Fruit fly (Drosophila melanogaster): ENCODE measurements around the gene mthl2.

mthl2 gene

dm6 chr3L:5604490-5604889 is at the start of gene mthl2:
Gene mthl2, plus strand, starts transcription at chr3L:5604790.
- TF ChIP-seq rgr (GFP tag; optimal IDR thresholded peaks at IDR 0.05) (no peak), usp (GFP tag; optimal IDR thresholded peaks at IDR 0.05) (no peak), Rel (GFP tag; optimal IDR thresholded peaks at IDR 0.05) (no peak), Rel (tag; optimal IDR thresholded peaks at IDR 0.05) (no peak), lola (GFP tag; optimal IDR thresholded peaks at IDR 0.05) (no peak), HLH106 (tag; optimal IDR thresholded peaks at IDR 0.05) (no peak), OdsH (GFP tag; optimal IDR thresholded peaks at IDR 0.05) (no peak), h (GFP tag; optimal IDR thresholded peaks at IDR 0.05) (no peak)

DNA sequence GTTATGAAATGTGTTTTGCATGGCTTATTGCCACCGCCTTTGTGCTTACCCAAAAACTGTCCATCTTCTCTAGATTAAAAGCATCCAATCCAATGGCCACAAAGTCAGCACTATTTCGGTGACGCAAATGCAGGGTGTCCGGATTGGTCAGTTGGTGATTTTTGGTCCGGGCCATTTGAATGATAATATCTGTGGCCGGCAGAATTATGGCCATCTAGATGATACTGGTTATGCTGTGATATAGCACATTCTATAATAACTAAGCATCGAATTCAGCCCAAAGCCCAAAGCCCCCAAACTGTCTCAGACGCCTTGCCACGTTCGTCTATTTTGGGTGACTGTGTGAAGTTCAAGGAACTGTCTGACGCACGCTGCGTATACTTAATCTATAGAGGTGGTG is 48.4 kb upstream of the mthl2 start:
- TF ChIP-seq dmrt93B (GFP tag; optimal IDR thresholded peaks at IDR 0.05) (no peak), dsf (GFP tag; optimal IDR thresholded peaks at IDR 0.05; ENCODE audit: borderline replicate concordance) (no peak)

- TF ChIP-seq Vsx2 (GFP tag; optimal IDR thresholded peaks at IDR 0.05; ENCODE audit: partially characterized antibody) (peak; percentile 53), lola (GFP tag; optimal IDR thresholded peaks at IDR 0.05) (no peak)
Observed at dm6 chr3L:5561341-5561740, 43.2 kb upstream of the mthl2 start, which contains the start of gene sinu. Gene sinu, minus strand, starts transcription at chr3L:5561598.

- no peak for TF ChIP-seq fru (GFP tag; optimal IDR thresholded peaks at IDR 0.05)
- TF ChIP-seq dsf (GFP tag; optimal IDR thresholded peaks at IDR 0.05; ENCODE audit: borderline replicate concordance), result no peak
- TF ChIP-seq tai (GFP tag; optimal IDR thresholded peaks at IDR 0.05), result no peak
- no peak for TF ChIP-seq jim (GFP tag; optimal IDR thresholded peaks at IDR 0.05)
- no peak for TF ChIP-seq sage (GFP tag; optimal IDR thresholded peaks at IDR 0.05)
- TF ChIP-seq Rel (GFP tag; optimal IDR thresholded peaks at IDR 0.05), result no peak
- TF ChIP-seq Rel (tag; optimal IDR thresholded peaks at IDR 0.05), result peak; percentile 42
- TF ChIP-seq Hr83 (GFP tag; optimal IDR thresholded peaks at IDR 0.05; ENCODE audit: poor library complexity, severe bottlenecking), result no peak
Observed at dm6 chr3L:5562584-5562983, 42.0 kb upstream of the mthl2 start.

DNA sequence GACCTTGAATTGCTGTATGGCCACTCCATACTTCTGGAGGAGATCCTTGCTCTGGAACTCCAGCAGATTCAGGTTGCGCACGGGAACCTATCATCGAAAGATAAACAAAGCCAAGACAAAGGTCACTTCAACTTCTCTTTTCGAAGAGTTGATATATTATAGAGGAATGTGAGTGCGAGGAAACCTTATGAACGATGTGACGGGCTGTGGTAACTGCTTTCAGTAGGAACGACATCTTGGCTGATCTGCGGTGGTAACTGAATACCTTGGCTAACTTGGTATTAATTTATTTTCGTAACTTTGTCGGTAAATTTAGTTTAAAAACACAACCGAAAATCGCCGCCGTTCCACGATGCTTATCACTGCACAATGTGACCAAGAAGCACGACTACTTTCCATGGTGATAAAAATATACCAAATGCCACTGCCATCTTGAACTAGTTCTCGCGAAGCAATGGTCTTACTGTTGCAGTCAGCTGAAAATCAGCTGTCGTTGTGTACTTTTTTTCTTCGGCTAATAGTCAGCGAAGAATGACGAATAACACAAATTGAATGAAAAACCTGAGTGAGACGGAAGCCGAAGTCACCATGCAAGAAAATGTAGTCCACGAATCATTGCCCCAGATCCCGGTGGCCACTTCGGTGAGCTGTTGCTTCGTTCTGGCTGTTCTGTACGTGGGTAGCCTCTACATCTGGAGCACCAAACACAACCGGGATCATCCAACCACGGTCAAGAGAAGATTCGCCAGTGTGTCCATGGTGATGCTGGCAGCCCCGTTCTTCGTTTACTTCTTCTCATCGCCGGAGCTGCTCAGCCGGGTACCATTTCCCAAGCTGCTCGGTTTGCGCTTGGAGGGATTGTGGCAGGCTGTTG is 41.0 kb upstream of the mthl2 start, which contains the start of the genes ScsbetaG and Sras:
TSS of gene ScsbetaG (minus strand) at position 383 of the 874 bp plus-strand sequence.
TSS of gene Sras (plus strand) at position 466 of the 874 bp plus-strand sequence.
- TF ChIP-seq tai (GFP tag; optimal IDR thresholded peaks at IDR 0.05) (no peak), Vsx2 (GFP tag; optimal IDR thresholded peaks at IDR 0.05; ENCODE audit: partially characterized antibody) (peak; percentile 5), Jra (GFP tag; optimal IDR thresholded peaks at IDR 0.05) (no peak), CG9705 (GFP tag; optimal IDR thresholded peaks at IDR 0.05) (no peak), CrebA (GFP tag; optimal IDR thresholded peaks at IDR 0.05; ENCODE audit: borderline replicate concordance) (no peak), jim (GFP tag; optimal IDR thresholded peaks at IDR 0.05) (no peak), sage (GFP tag; optimal IDR thresholded peaks at IDR 0.05) (no peak), Rel (GFP tag; optimal IDR thresholded peaks at IDR 0.05) (no peak), Rel (tag; optimal IDR thresholded peaks at IDR 0.05) (peak; percentile 96)

DNA sequence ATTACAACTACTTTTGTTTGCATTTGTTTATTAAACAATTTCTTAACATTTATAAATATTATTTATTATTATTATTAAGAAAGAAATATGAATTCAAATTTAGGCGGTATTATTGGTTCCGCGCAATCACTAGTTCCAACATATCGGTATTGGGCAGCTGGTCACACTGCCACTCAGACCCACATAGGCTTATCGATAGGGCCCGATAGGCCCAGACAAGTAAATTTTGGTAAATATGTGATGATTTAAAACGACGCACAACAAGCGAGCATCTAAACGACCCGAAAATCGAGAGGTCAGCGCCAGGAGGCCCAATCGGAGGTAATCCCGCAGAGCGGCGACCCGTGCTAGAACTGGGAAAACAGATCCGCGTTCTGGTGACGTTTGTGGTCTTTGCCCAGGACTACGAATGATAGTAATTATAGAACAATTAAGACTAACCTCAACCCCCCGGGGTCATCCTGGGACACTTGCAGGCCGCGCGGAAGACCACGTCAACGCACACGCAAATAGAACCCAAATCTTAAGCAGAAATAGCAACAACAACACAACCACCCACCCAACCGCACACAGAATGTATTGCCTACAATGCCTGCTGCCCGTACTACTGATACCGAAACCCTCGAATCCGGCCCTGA is 39.4 kb upstream of the mthl2 start, which contains the start of gene bc10:
TSS of gene bc10 (plus strand) at position 181 of the 638 bp plus-strand sequence.
- TF ChIP-seq jim (GFP tag; optimal IDR thresholded peaks at IDR 0.05) (no peak), Hnf4 (GFP tag; optimal IDR thresholded peaks at IDR 0.05) (no peak), Rel (GFP tag; optimal IDR thresholded peaks at IDR 0.05) (no peak), Rel (tag; optimal IDR thresholded peaks at IDR 0.05) (peak; percentile 10), rgr (GFP tag; optimal IDR thresholded peaks at IDR 0.05) (peak; percentile 98), CrebA (GFP tag; optimal IDR thresholded peaks at IDR 0.05; ENCODE audit: borderline replicate concordance) (no peak), dsf (GFP tag; optimal IDR thresholded peaks at IDR 0.05; ENCODE audit: borderline replicate concordance) (no peak), Hr83 (GFP tag; optimal IDR thresholded peaks at IDR 0.05; ENCODE audit: poor library complexity, severe bottlenecking) (peak; percentile 32)

DNA sequence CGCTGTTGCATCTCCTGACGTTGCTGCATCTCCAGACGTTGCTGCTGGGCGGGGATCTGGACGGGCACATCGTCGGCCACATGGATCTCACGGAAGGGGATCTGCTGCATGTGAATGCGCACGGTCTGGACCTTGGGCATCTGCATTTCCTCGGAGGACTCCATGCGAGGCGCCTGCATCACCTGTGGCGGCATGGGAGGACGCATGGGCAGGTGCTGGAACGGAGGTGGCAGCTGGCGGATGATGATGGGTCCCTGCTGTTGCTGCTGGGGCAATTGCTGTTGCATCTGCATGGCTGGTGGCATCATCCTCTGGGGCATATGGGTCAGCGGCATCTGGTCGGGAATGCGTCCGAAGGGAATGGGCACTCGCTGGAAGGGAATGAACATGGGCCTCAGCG is 36.2 kb upstream of the mthl2 start:
- TF ChIP-seq Dfd (GFP tag; optimal IDR thresholded peaks at IDR 0.05) (no peak), br (GFP tag; optimal IDR thresholded peaks at IDR 0.05) (no peak), Hr83 (GFP tag; optimal IDR thresholded peaks at IDR 0.05; ENCODE audit: poor library complexity, severe bottlenecking) (no peak), Abd-B (GFP tag; optimal IDR thresholded peaks at IDR 0.05) (no peak), Myc (optimal IDR thresholded peaks at IDR 0.05) (no peak), sv (GFP tag; optimal IDR thresholded peaks at IDR 0.05) (no peak)
